Fruit fly (Drosophila melanogaster) whole organism: ENCODE results near the gene Dpp10.

Source experiments
- CG8478 ChIP-seq: fragments of >200 bp; optimal IDR thresholded peaks from 2 replicates; lab custom pipeline; 2018; ENCODE audit warnings: inconsistent platforms
- EcR ChIP-seq, 2 experiments: fragments of >200 bp; optimal IDR thresholded peaks; 2 replicates each; lab custom pipeline; 2017; ENCODE audit warnings: missing biosample characterization in 2 of 2, missing genetic modification characterization in 2 of 2, missing genetic modification reagents in 2 of 2
- pan ChIP-seq: fragments of >200 bp; optimal IDR thresholded peaks from 2 replicates; lab custom pipeline; 2017
- psq ChIP-seq: fragments of >200 bp; optimal IDR thresholded peaks from 2 replicates; lab custom pipeline; 2017
- usp ChIP-seq: fragments of >200 bp; optimal IDR thresholded peaks from 2 replicates; lab custom pipeline; 2017; ENCODE audit warnings: missing biosample characterization, missing genetic modification characterization, mixed read lengths

DNA sequence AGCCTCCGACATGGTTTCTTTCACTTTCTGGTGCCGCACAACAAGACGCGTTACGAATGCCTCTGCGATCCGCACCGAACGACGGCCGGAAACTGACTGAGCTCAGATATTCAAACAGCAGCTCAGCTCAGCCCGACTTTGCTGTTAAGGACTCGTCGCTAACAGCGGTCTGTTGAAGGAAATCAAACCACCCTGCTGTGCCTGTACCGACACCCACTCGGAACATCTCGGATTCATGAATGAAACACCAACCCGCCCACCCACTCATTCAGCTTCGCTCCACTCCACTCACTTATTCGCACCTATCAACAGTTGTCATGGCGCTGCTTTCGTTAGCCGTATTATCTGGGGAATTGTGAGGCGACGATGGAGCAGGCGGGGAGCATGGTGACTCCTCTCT, 31.4 kb upstream of the Dpp10 start, which contains the start of gene Oatp26F:
- no peak for TF ChIP-seq psq (lab: Kevin White, UChicago)
- no peak for TF ChIP-seq usp
- no peak for TF ChIP-seq EcR (GFP tag; optimal IDR thresholded peaks at IDR 0.05; lab: Kevin White, UChicago)
- TF ChIP-seq pan (lab: Kevin White, UChicago): no peak
- no peak for TF ChIP-seq CG8478 (lab: Kevin White, UChicago)
